Worm (Caenorhabditis elegans): Measurements from ENCODE around the gene hum-6.
A peak's percentile ranks its signal among the peaks of the same experiment; 100 is the strongest.

hum-6 gene

ce11 chrX:2287977-2288387 is 14.9 kb upstream of the hum-6 start:
- TF ChIP-seq atf-7 (tag; optimal IDR thresholded peaks at IDR 0.05) (peak; percentile 12), repo-1 (tag; optimal IDR thresholded peaks at IDR 0.05) (no peak), lin-40 (tag; optimal IDR thresholded peaks at IDR 0.05) (peak; percentile 29), Y95B8A.8 (GFP tag; IDR thresholded peaks at IDR 0.05) (no peak), nhr-80 (tag; optimal IDR thresholded peaks at IDR 0.05) (peak; percentile 77), rcor-1 (GFP tag; IDR thresholded peaks at IDR 0.05) (0 out of 2 replicates have a peak, but pooled peaks have one; percentile 28), ets-4 (GFP tag; optimal IDR thresholded peaks at IDR 0.05) (peak; percentile 26), K12H6.12 (tag; optimal IDR thresholded peaks at IDR 0.05) (peak; percentile 60), pha-4 (tag; optimal IDR thresholded peaks at IDR 0.05) (no peak), let-607 (tag; optimal IDR thresholded peaks at IDR 0.05) (peak in 1 of 2 experiments; percentile 22), hmg-1.2 (GFP tag; IDR thresholded peaks at IDR 0.05) (peak; percentile 60; the same call in 1 of the 2 replicates)

ce11 chrX:2294198-2294800 is 8.6 kb upstream of the hum-6 start, which contains the start of gene T10H10.2:
Gene T10H10.2, plus strand, starts transcription at chrX:2294750.
- TF ChIP-seq cebp-2 (GFP tag; IDR thresholded peaks at IDR 0.05) (no peak), hlh-12 (tag; optimal IDR thresholded peaks at IDR 0.05) (no peak), hmg-20 (GFP tag; IDR thresholded peaks at IDR 0.05) (no peak), rpc-1 (optimal IDR thresholded peaks at IDR 0.05) (no peak), rpc-1 (tag; optimal IDR thresholded peaks at IDR 0.05) (no peak), F33H1.4 (GFP tag; IDR thresholded peaks at IDR 0.05) (no peak), B0019.2 (GFP tag; conservative IDR thresholded peaks at IDR 0.05) (no peak), F57C9.4 (tag; optimal IDR thresholded peaks at IDR 0.05) (no peak), Y56A3A.18 (GFP tag; IDR thresholded peaks at IDR 0.05) (no peak), nhr-90 (tag; optimal IDR thresholded peaks at IDR 0.05) (no peak)

- TF ChIP-seq snpc-1.1 (tag; optimal IDR thresholded peaks at IDR 0.05; ENCODE audit: insufficient read depth) = no peak
- TF ChIP-seq egrh-3 (GFP tag; IDR thresholded peaks at IDR 0.05) = peak; percentile 60; the same call in 1 of the 2 replicates
Observed at ce11 chrX:2301821-2302220, 1.1 kb upstream of the hum-6 start.

DNA sequence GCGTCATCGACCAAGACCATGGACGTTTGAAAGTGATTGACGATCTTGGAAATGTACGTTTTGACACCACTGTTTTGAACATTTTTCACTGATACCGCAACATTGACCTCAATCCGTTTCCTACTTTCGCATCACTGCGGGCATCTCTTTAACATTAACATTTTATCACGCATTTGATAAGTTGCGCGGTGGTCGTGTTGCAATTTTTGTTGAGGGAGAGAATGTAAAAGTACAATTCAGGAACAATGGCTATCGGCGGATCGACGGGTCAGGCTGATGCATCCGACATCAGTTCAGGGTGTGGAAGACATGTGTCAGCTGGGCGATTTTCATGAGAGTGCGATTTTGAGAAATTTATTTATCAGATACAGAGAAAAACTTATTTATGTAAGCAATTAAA is 371 bp downstream of the hum-6 start:
- TF ChIP-seq madf-3 (GFP tag; IDR thresholded peaks at IDR 0.05) = no peak
- no peak for TF ChIP-seq F22D6.2 (tag; optimal IDR thresholded peaks at IDR 0.05)
- TF ChIP-seq let-526 (GFP tag; IDR thresholded peaks at IDR 0.05) = no peak
- TF ChIP-seq T26A5.8 (tag; optimal IDR thresholded peaks at IDR 0.05) = no peak
- TF ChIP-seq lir-1 (GFP tag; conservative IDR thresholded peaks at IDR 0.05) = no peak
- no peak for TF ChIP-seq egl-18 (GFP tag; IDR thresholded peaks at IDR 0.05)
- TF ChIP-seq mes-4 (tag; optimal IDR thresholded peaks at IDR 0.05) = no peak
- no peak for TF ChIP-seq bed-1 (GFP tag; IDR thresholded peaks at IDR 0.05)
- TF ChIP-seq xnd-1 (tag; optimal IDR thresholded peaks at IDR 0.05) = no peak
- no peak for TF ChIP-seq nhr-80 (tag; optimal IDR thresholded peaks at IDR 0.05)
- no peak for TF ChIP-seq mcd-1 (GFP tag; IDR thresholded peaks at IDR 0.05)
- no peak for TF ChIP-seq F57A8.1 (GFP tag; optimal IDR thresholded peaks at IDR 0.05)
- TF ChIP-seq mel-28 (tag; optimal IDR thresholded peaks at IDR 0.05; ENCODE audit: borderline replicate concordance) = no peak
- no peak for TF ChIP-seq F55B11.4 (tag; optimal IDR thresholded peaks at IDR 0.05; ENCODE audit: borderline replicate concordance, insufficient read depth)
- no peak for TF ChIP-seq tbx-9 (tag; optimal IDR thresholded peaks at IDR 0.05; ENCODE audit: borderline replicate concordance)
